Fruit fly (Drosophila melanogaster): ENCODE measurements around the gene CG33642.

Gene CG33642

DNA sequence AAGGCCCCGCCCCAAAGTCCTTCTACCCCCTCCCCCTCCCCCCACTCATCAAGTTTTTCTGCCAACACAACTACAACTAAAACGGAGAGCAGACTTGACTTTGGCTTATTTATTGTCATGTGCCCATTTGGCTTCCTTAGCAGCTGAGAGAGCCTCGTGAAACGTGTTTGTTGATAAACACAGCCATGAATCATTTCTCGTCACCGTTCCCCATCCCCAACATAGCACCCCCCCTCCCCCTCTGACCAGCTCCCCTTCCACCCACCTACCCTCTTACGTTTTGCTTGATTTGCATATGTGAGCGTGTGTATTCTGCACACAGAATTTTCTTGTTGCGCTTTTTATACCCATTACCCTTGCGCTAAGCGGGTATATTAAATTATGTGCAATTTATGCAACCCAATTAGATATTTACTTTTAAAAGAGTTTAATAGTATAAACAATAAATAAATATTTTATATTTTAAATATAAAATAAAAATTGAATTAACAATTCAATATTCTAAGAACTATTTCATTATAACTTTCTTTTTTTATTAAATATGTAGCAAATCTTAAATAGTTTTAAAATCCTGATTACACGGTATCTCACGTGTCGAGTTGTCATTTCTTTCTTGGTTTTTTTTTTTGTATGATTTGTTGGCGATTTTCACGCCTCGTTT lies 42.1 kb downstream of the CG33642 start (continued):
- TF ChIP-seq Side (GFP tag; optimal IDR thresholded peaks at IDR 0.05) (no peak), salm (tag; optimal IDR thresholded peaks at IDR 0.05) (no peak), mirr (GFP tag; optimal IDR thresholded peaks at IDR 0.05) (no peak), CG6854 (GFP tag; optimal IDR thresholded peaks at IDR 0.05) (no peak), CG11560 (tag; IDR thresholded peaks at IDR 0.05) (no peak), E2f1 (GFP tag; IDR thresholded peaks at IDR 0.05) (peak; percentile 19; the same call in 1 of the 2 replicates), CG9932 (GFP tag; IDR thresholded peaks at IDR 0.05) (no peak), CkIIα-i1 (GFP tag; IDR thresholded peaks at IDR 0.05) (no peak), Bgb (GFP tag; IDR thresholded peaks at IDR 0.05; ENCODE audit: partially characterized antibody) (no peak), CG7839 (tag; optimal IDR thresholded peaks at IDR 0.05) (peak; percentile 67), zen (tag; optimal IDR thresholded peaks at IDR 0.05) (no peak), YL-1 (GFP tag; optimal IDR thresholded peaks at IDR 0.05) (no peak), Awh (GFP tag; IDR thresholded peaks at IDR 0.05) (no peak), CG11456 (GFP tag; IDR thresholded peaks at IDR 0.05) (no peak; the same call in 2 of the 3 replicates), CG2116 (GFP tag; optimal IDR thresholded peaks at IDR 0.05) (no peak), CG8388 (GFP tag; optimal IDR thresholded peaks at IDR 0.05) (peak; percentile 29), Nf-YA (GFP tag; IDR thresholded peaks at IDR 0.05) (no peak), caup (GFP tag; optimal IDR thresholded peaks at IDR 0.05; ENCODE audit: severe bottlenecking) (no peak), Hmr (GFP tag; optimal IDR thresholded peaks at IDR 0.05) (no peak), CG7745 (tag; optimal IDR thresholded peaks at IDR 0.05) (no peak), Dip3 (GFP tag; optimal IDR thresholded peaks at IDR 0.05) (no peak), CG2889 (GFP tag; IDR thresholded peaks at IDR 0.05) (no peak), fru (optimal IDR thresholded peaks at IDR 0.05) (no peak), fd64A (GFP tag; optimal IDR thresholded peaks at IDR 0.05) (no peak), Dp (GFP tag; optimal IDR thresholded peaks at IDR 0.05) (no peak), CG17568 (GFP tag; optimal IDR thresholded peaks at IDR 0.05) (no peak), cato (GFP tag; optimal IDR thresholded peaks at IDR 0.05; ENCODE audit: borderline replicate concordance) (no peak), gce (GFP tag; IDR thresholded peaks at IDR 0.05) (no peak), Sry-β (GFP tag; optimal IDR thresholded peaks at IDR 0.05) (no peak), CG31441 (GFP tag; IDR thresholded peaks at IDR 0.05) (peak; percentile 72), btn (GFP tag; optimal IDR thresholded peaks at IDR 0.05) (no peak), pho (GFP tag; optimal IDR thresholded peaks at IDR 0.05) (no peak), CG15073 (GFP tag; optimal IDR thresholded peaks at IDR 0.05) (no peak), MBD-R2 (GFP tag; IDR thresholded peaks at IDR 0.05) (no peak), Gug (GFP tag; IDR thresholded peaks at IDR 0.05) (no peak), amos (GFP tag; IDR thresholded peaks at IDR 0.05; ENCODE audit: partially characterized antibody) (no peak), CG8924 (tag; optimal IDR thresholded peaks at IDR 0.05) (no peak), CG2678 (tag; optimal IDR thresholded peaks at IDR 0.05) (peak; percentile 74), CG12299 (tag; optimal IDR thresholded peaks at IDR 0.05) (no peak), Ets97D (GFP tag; optimal IDR thresholded peaks at IDR 0.05) (no peak), bowl (GFP tag; IDR thresholded peaks at IDR 0.05) (no peak), oc (tag; optimal IDR thresholded peaks at IDR 0.05) (no peak), CG31365 (tag; optimal IDR thresholded peaks at IDR 0.05) (no peak), CG6272 (GFP tag; IDR thresholded peaks at IDR 0.05) (no peak), phol (tag; optimal IDR thresholded peaks at IDR 0.05) (peak; percentile 49), CG8359 (GFP tag; optimal IDR thresholded peaks at IDR 0.05; ENCODE audit: borderline replicate concordance) (no peak), CG6654 (GFP tag; optimal IDR thresholded peaks at IDR 0.05) (no peak), CG5245 (GFP tag; optimal IDR thresholded peaks at IDR 0.05) (no peak), Taf1 (GFP tag; IDR thresholded peaks at IDR 0.05) (no peak), CG9437 (GFP tag; optimal IDR thresholded peaks at IDR 0.05) (no peak), Blimp-1 (GFP tag; optimal IDR thresholded peaks at IDR 0.05) (peak; percentile 41)

All from whole organism, embryonic.